Worm (Caenorhabditis elegans) whole organism, L1 larva: Measurements from ENCODE around the gene spin-4.
"Not testable (repeated sequence)": the region's sequence is repeated elsewhere in the genome, so short reads cannot be mapped to it uniquely, and the experiment has no call there.

Source experiments
- aly-2 ChIP-seq: fragments of 150-350 bp; optimal IDR thresholded peaks from 2 replicates; lab custom pipeline; 2014; ENCODE audit warnings: missing biosample characterization, missing genetic modification characterization
- blmp-1 ChIP-seq: fragments of 150-350 bp; optimal IDR thresholded peaks from 2 replicates; lab custom pipeline; 2014; ENCODE audit warnings: missing biosample characterization, missing genetic modification characterization
- ces-1 ChIP-seq: fragments of 150-350 bp; optimal IDR thresholded peaks from 2 replicates; lab custom pipeline; 2014; ENCODE audit warnings: missing biosample characterization, missing genetic modification reagents, missing genetic modification characterization
- lin-14 ChIP-seq: fragments of 200-800 bp; sonication (Bioruptor generic); optimal IDR thresholded peaks from 2 replicates; lab custom pipeline; 2018; ENCODE audit warnings: mild to moderate bottlenecking, missing genetic modification characterization, moderate library complexity, missing compliant biosample characterization
- lin-15B ChIP-seq: fragments of 150-350 bp; sonication (generic microtip); optimal IDR thresholded peaks from 3 replicates; lab custom pipeline; 2014; ENCODE audit warnings: missing biosample characterization, missing genetic modification characterization
- nhr-237 ChIP-seq: fragments of 150-350 bp; optimal IDR thresholded peaks from 2 replicates; lab custom pipeline; 2014; ENCODE audit warnings: missing biosample characterization, missing genetic modification characterization
- nhr-28 ChIP-seq: fragments of 150-350 bp; optimal IDR thresholded peaks from 2 replicates; lab custom pipeline; 2014; ENCODE audit warnings: missing biosample characterization, missing genetic modification characterization
- nhr-76 ChIP-seq: sonication (generic microtip); optimal IDR thresholded peaks from 2 replicates; lab custom pipeline; 2017; ENCODE audit warnings: missing biosample characterization, missing genetic modification characterization
- sptf-1 ChIP-seq: fragments of 150-350 bp; optimal IDR thresholded peaks from 2 replicates; lab custom pipeline; 2014; ENCODE audit warnings: missing biosample characterization, missing genetic modification characterization
- unc-30 ChIP-seq: sonication (generic microtip); optimal IDR thresholded peaks from 2 replicates; lab custom pipeline; 2017; ENCODE audit warnings: missing biosample characterization, missing genetic modification characterization
- unc-62 ChIP-seq: fragments of 150-350 bp; optimal IDR thresholded peaks from 2 replicates; lab custom pipeline; 2014; ENCODE audit warnings: missing biosample characterization, missing genetic modification reagents, missing genetic modification characterization
- zag-1 ChIP-seq: fragments of 150-350 bp; optimal IDR thresholded peaks from 2 replicates; lab custom pipeline; 2014; ENCODE audit warnings: missing biosample characterization, missing genetic modification characterization

DNA sequence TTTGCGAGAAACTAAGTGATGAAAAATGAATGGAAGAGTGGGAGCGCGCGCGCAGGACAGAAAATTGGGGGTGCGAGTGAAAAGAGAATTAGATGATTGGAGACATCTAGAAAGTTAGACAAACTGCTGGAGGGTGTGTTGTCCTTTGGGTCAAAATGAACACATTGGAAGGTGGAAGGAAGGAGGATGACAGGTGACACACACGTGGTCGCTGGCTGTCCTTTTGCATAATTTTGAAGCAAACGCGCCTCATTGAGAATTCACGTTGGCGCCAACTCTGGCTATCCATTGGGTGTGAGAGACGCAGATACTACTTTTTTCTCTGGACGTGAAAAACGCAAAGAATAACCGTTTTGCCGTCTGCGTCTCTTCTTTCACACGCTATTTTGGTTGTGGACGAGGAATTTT lies 22.6 kb upstream of the spin-4 start:
- TF ChIP-seq nhr-237; nhr-76 (tag; lab: Kevin White, UChicago); aly-2; sptf-1; nhr-28; ces-1; zag-1 (tag; lab: Kevin White, UChicago); lin-15B (tag; lab: Kevin White, UChicago); unc-30 (tag; lab: Kevin White, UChicago); unc-62: not testable (repeated sequence)
- TF ChIP-seq lin-14 (GFP tag; lab: Kevin White, UChicago), result peak; percentile 87
- peak; percentile 69 for TF ChIP-seq blmp-1 (tag; lab: Kevin White, UChicago)
